Worm (Caenorhabditis elegans): ENCODE results near the gene F40G12.7.

- TF ChIP-seq nhr-11 (tag; optimal IDR thresholded peaks at IDR 0.05) (no peak), elt-3 (tag; optimal IDR thresholded peaks at IDR 0.05) (no peak), lin-13 (GFP tag; optimal IDR thresholded peaks at IDR 0.05) (no peak), nhr-28 (tag; optimal IDR thresholded peaks at IDR 0.05) (no peak), dpl-1 (GFP tag; optimal IDR thresholded peaks at IDR 0.05) (no peak), pag-3 (tag; optimal IDR thresholded peaks at IDR 0.05; ENCODE audit: borderline replicate concordance, insufficient read depth) (no peak), nhr-76 (tag; optimal IDR thresholded peaks at IDR 0.05) (no peak), snpc-4 (tag; optimal IDR thresholded peaks at IDR 0.05) (no peak)
These were observed 27.6 kb upstream of the F40G12.7 start, which contains the start of gene K02E11.3 for ce11 chrV:14246761-14247160.

All from whole organism, L1 larva.